Fruit fly (Drosophila melanogaster) whole organism, embryonic: Measurements from ENCODE around the gene CG31549.

Experiments
- Ada2b ChIP-seq: fragments of 200-800 bp; sonication (Bioruptor generic); IDR thresholded peaks from 2 replicates; pipeline ENCODE4 v1.3.6; 2022; ENCODE audit warnings: missing biosample characterization, missing genetic modification characterization
- BEAF-32 ChIP-seq: fragments of 200-800 bp; sonication (Bioruptor generic); optimal IDR thresholded peaks from 3 replicates; lab custom pipeline; 2017; ENCODE audit warnings: missing biosample characterization, missing genetic modification characterization, mild to moderate bottlenecking, moderate library complexity, missing genetic modification reagents
- C15 ChIP-seq: fragments of 200-800 bp; sonication (Bioruptor generic); IDR thresholded peaks from 3 replicates; pipeline ENCODE4 v1.3.6; 2022; ENCODE audit warnings: missing biosample characterization, missing genetic modification characterization
- CG10147 ChIP-seq: fragments of 200-800 bp; sonication (Bioruptor generic); optimal IDR thresholded peaks from 2 replicates; lab custom pipeline; 2019; ENCODE audit warnings: missing biosample characterization, mild to moderate bottlenecking, missing genetic modification characterization, moderate library complexity
- CG10431 ChIP-seq: fragments of 200-800 bp; sonication (Bioruptor generic); optimal IDR thresholded peaks from 3 replicates; lab custom pipeline; 2018; ENCODE audit warnings: missing biosample characterization, mild to moderate bottlenecking, missing genetic modification characterization
- CG11695 ChIP-seq: fragments of 200-800 bp; sonication (Bioruptor generic); IDR thresholded peaks from 3 replicates; pipeline ENCODE4 v1.3.6; 2022; ENCODE audit warnings: missing biosample characterization, missing genetic modification characterization
- CG11723 ChIP-seq: fragments of 200-800 bp; sonication (Bioruptor generic); optimal IDR thresholded peaks from 2 replicates; lab custom pipeline; 2017; ENCODE audit warnings: missing biosample characterization, mild to moderate bottlenecking, missing genetic modification characterization
- CG12104 ChIP-seq: fragments of 200-800 bp; sonication (Bioruptor generic); optimal IDR thresholded peaks from 3 replicates; lab custom pipeline; 2016; ENCODE audit warnings: missing biosample characterization, missing genetic modification characterization
- CG12299 ChIP-seq: fragments of 200-800 bp; sonication (Bioruptor generic); optimal IDR thresholded peaks from 2 replicates; lab custom pipeline; 2018; ENCODE audit warnings: missing biosample characterization, mild to moderate bottlenecking, missing genetic modification characterization
- CG12769 ChIP-seq: fragments of 200-800 bp; sonication (Bioruptor generic); optimal IDR thresholded peaks from 2 replicates; lab custom pipeline; 2019; ENCODE audit warnings: missing biosample characterization, mild to moderate bottlenecking, missing genetic modification characterization, moderate library complexity
- CG14860 ChIP-seq: fragments of 200-800 bp; sonication (Bioruptor generic); IDR thresholded peaks from 3 replicates; pipeline ENCODE4 v1.3.6; 2022; ENCODE audit warnings: missing biosample characterization, missing genetic modification characterization; ENCODE audit not compliant: partially characterized antibody
- CG32532 ChIP-seq: fragments of 200-800 bp; sonication (Bioruptor generic); IDR thresholded peaks from 2 replicates; pipeline ENCODE4 v1.3.6; 2022; ENCODE audit warnings: missing biosample characterization, missing genetic modification characterization
- CG32772 ChIP-seq: fragments of 200-800 bp; sonication (Bioruptor generic); IDR thresholded peaks from 2 replicates; pipeline ENCODE4 v1.3.6; 2022; ENCODE audit warnings: missing biosample characterization, missing genetic modification characterization
- CG3281 ChIP-seq: fragments of 200-800 bp; sonication (Bioruptor generic); optimal IDR thresholded peaks from 3 replicates; lab custom pipeline; 2017; ENCODE audit warnings: missing biosample characterization, mild to moderate bottlenecking, missing genetic modification characterization
- CG4854 ChIP-seq: fragments of 200-800 bp; sonication (Bioruptor generic); optimal IDR thresholded peaks from 2 replicates; lab custom pipeline; 2016; ENCODE audit warnings: missing biosample characterization, missing genetic modification characterization, inconsistent platforms
- CG6683 ChIP-seq: fragments of 200-800 bp; sonication (Bioruptor generic); optimal IDR thresholded peaks from 2 replicates; lab custom pipeline; 2017; ENCODE audit warnings: missing biosample characterization, mild to moderate bottlenecking, missing genetic modification characterization, missing genetic modification reagents
- CG8281 ChIP-seq: fragments of 200-800 bp; sonication (Bioruptor generic); optimal IDR thresholded peaks from 2 replicates; lab custom pipeline; 2018; ENCODE audit warnings: missing biosample characterization, mild to moderate bottlenecking, missing genetic modification characterization, moderate library complexity
- Ets97D ChIP-seq: fragments of 200-800 bp; sonication (Bioruptor generic); optimal IDR thresholded peaks from 3 replicates; lab custom pipeline; 2016; ENCODE audit warnings: missing biosample characterization, missing genetic modification characterization
- Gsc ChIP-seq: fragments of 200-800 bp; sonication (Bioruptor generic); IDR thresholded peaks from 2 replicates; pipeline ENCODE4 v1.3.6; 2022; ENCODE audit warnings: missing biosample characterization, missing genetic modification characterization
- Lim3 ChIP-seq: fragments of 200-800 bp; sonication (Bioruptor generic); IDR thresholded peaks from 2 replicates; pipeline ENCODE4 v1.3.6; 2022; ENCODE audit warnings: missing biosample characterization, missing genetic modification characterization
- Lpt ChIP-seq: fragments of >200 bp; optimal IDR thresholded peaks from 2 replicates; lab custom pipeline; 2018; ENCODE audit warnings: missing biosample characterization, missing genetic modification characterization
- Med ChIP-seq: fragments of 200-800 bp; sonication (Bioruptor generic); peaks from one replicate; lab custom pipeline; 2016; ENCODE audit warnings: missing biosample characterization, missing genetic modification characterization, mild to moderate bottlenecking, inconsistent platforms, moderate library complexity
- Nf-YC ChIP-seq: fragments of 200-800 bp; optimal IDR thresholded peaks from 3 replicates; lab custom pipeline; 2019; ENCODE audit warnings: missing biosample characterization, mild to moderate bottlenecking, missing genetic modification characterization, moderate library complexity
- Optix ChIP-seq: fragments of 200-800 bp; sonication (Bioruptor generic); IDR thresholded peaks from 3 replicates; pipeline ENCODE4 v1.3.6; 2022; ENCODE audit warnings: missing biosample characterization, missing genetic modification characterization
- PHDP ChIP-seq: fragments of 200-800 bp; sonication (Bioruptor generic); optimal IDR thresholded peaks from 3 replicates; lab custom pipeline; 2018; ENCODE audit warnings: missing biosample characterization, mild to moderate bottlenecking, missing genetic modification characterization, moderate library complexity
- Rx ChIP-seq: fragments of 200-800 bp; sonication (Bioruptor generic); IDR thresholded peaks from 2 replicates; pipeline ENCODE4 v1.3.6; 2022; ENCODE audit warnings: missing biosample characterization, missing genetic modification characterization
- TFAM ChIP-seq: fragments of 200-800 bp; sonication (Bioruptor generic); optimal IDR thresholded peaks from 2 replicates; lab custom pipeline; 2017; ENCODE audit warnings: missing biosample characterization, missing genetic modification characterization, inconsistent platforms
- Usf ChIP-seq: fragments of 200-800 bp; sonication (Bioruptor generic); optimal IDR thresholded peaks from 2 replicates; lab custom pipeline; 2017; ENCODE audit warnings: missing genotype, missing biosample characterization, missing genetic modification characterization
- Vsx1 ChIP-seq: fragments of 200-800 bp; sonication (Bioruptor generic); optimal IDR thresholded peaks from 2 replicates; lab custom pipeline; 2017; ENCODE audit warnings: missing biosample characterization, mild to moderate bottlenecking, missing genetic modification characterization, missing genetic modification reagents
- az2 ChIP-seq: fragments of 200-800 bp; sonication (Bioruptor generic); optimal IDR thresholded peaks from 3 replicates; lab custom pipeline; 2016; ENCODE audit warnings: missing biosample characterization, missing genetic modification characterization
- dysf ChIP-seq: fragments of 200-800 bp; sonication (Bioruptor generic); IDR thresholded peaks from 3 replicates; pipeline ENCODE4 v1.3.6; 2022; ENCODE audit warnings: missing biosample characterization, missing genetic modification characterization
- gce ChIP-seq: fragments of 200-800 bp; sonication (Bioruptor generic); IDR thresholded peaks from 3 replicates; pipeline ENCODE4 v1.3.6; 2022; ENCODE audit warnings: missing biosample characterization, missing genetic modification characterization
- grn ChIP-seq: fragments of 200-800 bp; sonication (Bioruptor generic); optimal IDR thresholded peaks from 3 replicates; lab custom pipeline; 2017; ENCODE audit warnings: missing biosample characterization, missing genetic modification characterization
- jumu ChIP-seq: fragments of 200-800 bp; sonication (Bioruptor generic); optimal IDR thresholded peaks from 3 replicates; lab custom pipeline; 2016; ENCODE audit warnings: missing biosample characterization, missing genetic modification characterization
- lola ChIP-seq, 3 experiments: fragments of >200 bp in 2 of 3; fragments of 200-800 bp in 1 of 3; sonication (Bioruptor generic) in 1 of 3; optimal IDR thresholded peaks; 2 replicates each; lab custom pipeline; 2017 to 2019; ENCODE audit warnings: missing biosample characterization in 3 of 3, missing genetic modification characterization in 3 of 3, mild to moderate bottlenecking in 1 of 3, moderate library complexity in 1 of 3
- mam ChIP-seq: fragments of 200-800 bp; sonication (Bioruptor generic); optimal IDR thresholded peaks from 3 replicates; lab custom pipeline; 2016; ENCODE audit warnings: missing biosample characterization, missing genetic modification characterization
- nmo ChIP-seq: fragments of 200-800 bp; sonication (Bioruptor generic); optimal IDR thresholded peaks from 2 replicates; lab custom pipeline; 2018; ENCODE audit warnings: missing biosample characterization, mild to moderate bottlenecking, missing genetic modification characterization, moderate library complexity
- onecut ChIP-seq: fragments of 200-800 bp; sonication (Bioruptor generic); IDR thresholded peaks from 2 replicates; pipeline ENCODE4 v1.3.6; 2022; ENCODE audit warnings: missing biosample characterization, missing genetic modification characterization
- peb ChIP-seq: fragments of 200-800 bp; sonication (Bioruptor generic); IDR thresholded peaks from 2 replicates; pipeline ENCODE4 v1.3.6; 2022; ENCODE audit warnings: missing biosample characterization, missing genetic modification characterization
- phol ChIP-seq: fragments of 200-800 bp; sonication (Bioruptor generic); optimal IDR thresholded peaks from 3 replicates; lab custom pipeline; 2018; ENCODE audit warnings: missing biosample characterization, mild to moderate bottlenecking, missing genetic modification characterization, moderate library complexity
- rib ChIP-seq: fragments of 200-800 bp; sonication (Bioruptor generic); IDR thresholded peaks from 2 replicates; pipeline ENCODE4 v1.3.6; 2022; ENCODE audit warnings: missing biosample characterization, missing genetic modification characterization
- row ChIP-seq: fragments of 200-800 bp; sonication (Bioruptor generic); IDR thresholded peaks from 3 replicates; pipeline ENCODE4 v1.3.6; 2022; ENCODE audit warnings: missing biosample characterization, missing genetic modification characterization
- sc ChIP-seq, 3 experiments: fragments of >200 bp in 2 of 3; fragments of 200-800 bp in 1 of 3; sonication (Bioruptor generic) in 1 of 3; optimal IDR thresholded peaks; 2 replicates in 2 of 3; 3 replicates in 1 of 3; lab custom pipeline; 2017; ENCODE audit warnings: mild to moderate bottlenecking in 1 of 3, missing biosample characterization in 1 of 3, missing genetic modification characterization in 1 of 3, missing genetic modification reagents in 1 of 3
- shn ChIP-seq: fragments of 200-800 bp; sonication (Bioruptor generic); optimal IDR thresholded peaks from 3 replicates; lab custom pipeline; 2016; ENCODE audit warnings: missing biosample characterization, missing genetic modification characterization
- sug ChIP-seq: fragments of 200-800 bp; optimal IDR thresholded peaks from 2 replicates; lab custom pipeline; 2019; ENCODE audit warnings: missing biosample characterization, mild to moderate bottlenecking, missing genetic modification characterization, moderate library complexity
- unpg ChIP-seq: fragments of 200-800 bp; sonication (Bioruptor generic); optimal IDR thresholded peaks from 3 replicates; lab custom pipeline; 2018; ENCODE audit warnings: missing biosample characterization, mild to moderate bottlenecking, missing genetic modification characterization, moderate library complexity
- vfl ChIP-seq: fragments of 200-800 bp; sonication (Bioruptor generic); optimal IDR thresholded peaks from 2 replicates; lab custom pipeline; 2016; ENCODE audit warnings: missing biosample characterization, missing genetic modification characterization
- wek ChIP-seq: fragments of 200-800 bp; sonication (Bioruptor generic); optimal IDR thresholded peaks from 3 replicates; lab custom pipeline; 2018; ENCODE audit warnings: missing biosample characterization, mild to moderate bottlenecking, missing genetic modification characterization, moderate library complexity
- yki ChIP-seq: fragments of >200 bp; optimal IDR thresholded peaks from 3 replicates; lab custom pipeline; 2018

CG31549 gene

dm6 chr3R:5620387-5620956 is 11.5 kb upstream of the CG31549 start (continued):
- TF ChIP-seq vfl (GFP tag; lab: Kevin White, UChicago) (peak; percentile 44), onecut (peak; percentile 39), gce (GFP tag; lab: Robert Waterston, UW) (peak; percentile 74), sc (optimal IDR thresholded peaks at IDR 0.05; lab: Kevin White, UChicago) (no peak), sc (GFP tag; optimal IDR thresholded peaks at IDR 0.05; lab: Kevin White, UChicago) (peak; percentile 39), nmo (peak; percentile 76), C15 (GFP tag; lab: Robert Waterston, UW) (peak; percentile 17; the same call in 1 of the 3 replicates), mam (GFP tag; lab: Kevin White, UChicago) (peak; percentile 60), CG6683 (GFP tag; lab: Kevin White, UChicago) (no peak), CG12769 (peak; percentile 71), jumu (GFP tag; lab: Kevin White, UChicago) (peak; percentile 63), grn (peak; percentile 95), Nf-YC (tag; lab: Kevin White, UChicago) (peak; percentile 31), Gsc (GFP tag; lab: Robert Waterston, UW) (peak; percentile 13; the same call in 1 of the 2 replicates), TFAM (GFP tag; lab: Kevin White, UChicago) (no peak), sug (tag; lab: Kevin White, UChicago) (peak; percentile 13), CG14860 (GFP tag; lab: Robert Waterston, UW) (no peak), CG11695 (GFP tag; lab: Robert Waterston, UW) (peak; percentile 41; the same call in 1 of the 3 replicates), CG32532 (peak; percentile 60; the same call in 1 of the 2 replicates), Ets97D (GFP tag; lab: Kevin White, UChicago) (peak; percentile 24), Rx (GFP tag; lab: Robert Waterston, UW) (peak; percentile 75), yki (lab: Kevin White, UChicago) (no peak), BEAF-32 (GFP tag; lab: Kevin White, UChicago) (no peak), PHDP (tag; lab: Kevin White, UChicago) (peak; percentile 56), Usf (GFP tag; lab: Kevin White, UChicago) (peak; percentile 6), CG3281 (GFP tag; lab: Kevin White, UChicago) (peak; percentile 3), shn (peak; percentile 40), phol (tag; lab: Kevin White, UChicago) (peak; percentile 71), Lpt (GFP tag; lab: Kevin White, UChicago) (no peak), Lim3 (GFP tag; lab: Robert Waterston, UW) (no peak), Optix (GFP tag; lab: Robert Waterston, UW) (peak; percentile 71; the same call in 2 of the 3 replicates), CG32772 (GFP tag; lab: Robert Waterston, UW) (peak; percentile 32; the same call in 1 of the 2 replicates), CG12104 (GFP tag; lab: Kevin White, UChicago) (peak; percentile 73), lola (GFP tag; optimal IDR thresholded peaks at IDR 0.05; lab: Kevin White, UChicago) (peak in 1 of 3 experiments; percentile 67), dysf (GFP tag; lab: Robert Waterston, UW) (peak; percentile 70), CG12299 (tag; lab: Kevin White, UChicago) (peak; percentile 22), wek (peak; percentile 29), CG8281 (peak; percentile 61), Ada2b (GFP tag; lab: Robert Waterston, UW) (0 out of 2 replicates have a peak, but pooled peaks have one; percentile 46), Vsx1 (GFP tag; lab: Kevin White, UChicago) (peak; percentile 9), CG4854 (no peak), peb (GFP tag; lab: Robert Waterston, UW) (0 out of 2 replicates have a peak, but pooled peaks have one; percentile 35), CG11723 (GFP tag; lab: Kevin White, UChicago) (peak; percentile 48), rib (GFP tag; lab: Robert Waterston, UW) (no peak), row (peak; percentile 71), unpg (GFP tag; lab: Kevin White, UChicago) (peak; percentile 35), Med (peak; percentile 94), CG10431 (GFP tag; lab: Kevin White, UChicago) (no peak), CG10147 (GFP tag; lab: Kevin White, UChicago) (peak; percentile 65), az2 (GFP tag; lab: Kevin White, UChicago) (peak; percentile 52)
